Worm (Caenorhabditis elegans) whole organism, midembryonic: ENCODE data around the gene srw-42.

ENCODE experiments used
- T22C8.4 ChIP-seq: fragments of 200-800 bp; sonication (Bioruptor generic); IDR thresholded peaks from 2 replicates; pipeline ENCODE4 v1.3.6; 2022; ENCODE audit warnings: missing genetic modification characterization, missing compliant biosample characterization
- cog-1 ChIP-seq: sonication (generic microtip); optimal IDR thresholded peaks from 2 replicates; lab custom pipeline; 2016; ENCODE audit warnings: missing genetic modification characterization, missing compliant biosample characterization
- flt-1 ChIP-seq: fragments of 200-800 bp; sonication (Bioruptor generic); IDR thresholded peaks from 2 replicates; pipeline ENCODE4 v1.3.6; 2022; ENCODE audit warnings: missing genetic modification characterization, missing compliant biosample characterization
- klf-2 ChIP-seq: fragments of 200-800 bp; sonication (Bioruptor generic); conservative IDR thresholded peaks from 2 replicates; pipeline ENCODE4 v1.3.6; 2022; ENCODE audit warnings: missing genetic modification reagents, missing genetic modification characterization, missing compliant biosample characterization
- med-1 ChIP-seq: sonication (generic microtip); optimal IDR thresholded peaks from 2 replicates; lab custom pipeline; 2017; ENCODE audit warnings: missing genetic modification characterization, mild to moderate bottlenecking, missing compliant biosample characterization, antibody characterized with exemption, missing genetic modification reagents; ENCODE audit not compliant: insufficient read depth
- ref-1 ChIP-seq: fragments of 200-800 bp; sonication (Bioruptor generic); conservative IDR thresholded peaks from 2 replicates; pipeline ENCODE4 v1.3.6; 2022; ENCODE audit warnings: missing genetic modification reagents, missing genetic modification characterization, missing compliant biosample characterization
- tab-1 ChIP-seq: fragments of 200-800 bp; sonication (Bioruptor generic); IDR thresholded peaks from 2 replicates; pipeline ENCODE4 v1.3.6; 2022; ENCODE audit warnings: missing genetic modification characterization, missing compliant biosample characterization
- ztf-23 ChIP-seq: fragments of 200-800 bp; sonication (Bioruptor generic); IDR thresholded peaks from 2 replicates; pipeline ENCODE4 v1.3.6; 2022; ENCODE audit warnings: missing genetic modification reagents, missing genetic modification characterization, missing compliant biosample characterization
- ztf-29 ChIP-seq: fragments of 200-800 bp; sonication (Bioruptor generic); IDR thresholded peaks from 2 replicates; pipeline ENCODE4 v1.3.6; 2022; ENCODE audit warnings: missing genetic modification reagents, missing genetic modification characterization, missing compliant biosample characterization

srw-42 gene

ce11 chrV:16645201-16645940, 48.3 kb downstream of the srw-42 start, which contains the start of gene W06G6.17:
Gene W06G6.17, minus strand, starts transcription at chrV:16645251.
- TF ChIP-seq med-1 (GFP tag; lab: Kevin White, UChicago) (no peak), ztf-23 (GFP tag; lab: Robert Waterston, UW) (no peak), ztf-29 (GFP tag; lab: Robert Waterston, UW) (no peak), klf-2 (no peak), tab-1 (no peak), T22C8.4 (no peak), ref-1 (GFP tag; lab: Robert Waterston, UW) (no peak), flt-1 (GFP tag; lab: Robert Waterston, UW) (no peak), cog-1 (tag; lab: Kevin White, UChicago) (no peak)

ce11 chrV:16643558-16643957, 50.1 kb downstream of the srw-42 start, which contains the start of gene srw-77:
Gene srw-77, minus strand, starts transcription at chrV:16643658.
- TF ChIP-seq ref-1 (GFP tag; lab: Robert Waterston, UW): no peak
- no peak for TF ChIP-seq flt-1 (GFP tag; lab: Robert Waterston, UW)
- TF ChIP-seq ztf-23 (GFP tag; lab: Robert Waterston, UW): no peak
- TF ChIP-seq cog-1 (tag; lab: Kevin White, UChicago): no peak
- no peak for TF ChIP-seq med-1 (GFP tag; lab: Kevin White, UChicago)
- TF ChIP-seq klf-2: no peak
- no peak for TF ChIP-seq tab-1
